Fruit fly (Drosophila melanogaster): ENCODE data around the gene CG3868.

Gene CG3868

dm6 chr3L:14359815-14360719 lies 42.5 kb downstream of the CG3868 start (continued):
- TF ChIP-seq ewg (GFP tag; optimal IDR thresholded peaks at IDR 0.05) = no peak
- no peak for TF ChIP-seq CG17802 (tag; optimal IDR thresholded peaks at IDR 0.05)
- peak; percentile 38 for TF ChIP-seq Blimp-1 (GFP tag; optimal IDR thresholded peaks at IDR 0.05)
- TF ChIP-seq CG11456 (GFP tag; IDR thresholded peaks at IDR 0.05) = 0 out of 3 replicates have a peak, but pooled peaks have one; percentile 17
- TF ChIP-seq sens (GFP tag) = peak; percentile 66
- no peak for TF ChIP-seq prd (optimal IDR thresholded peaks at IDR 0.05)
- TF ChIP-seq prd (GFP tag; IDR thresholded peaks at IDR 0.05) = peak; percentile 28; the same call in 1 of the 3 replicates
- TF ChIP-seq CG15514 (GFP tag; optimal IDR thresholded peaks at IDR 0.05) = no peak
- TF ChIP-seq CG8281 (tag; optimal IDR thresholded peaks at IDR 0.05) = no peak
- TF ChIP-seq Xbp1 (GFP tag; optimal IDR thresholded peaks at IDR 0.05) = no peak
- TF ChIP-seq Asciz (GFP tag; optimal IDR thresholded peaks at IDR 0.05) = peak; percentile 19
- no peak for TF ChIP-seq Oli (tag; optimal IDR thresholded peaks at IDR 0.05)
- no peak for TF ChIP-seq Sox102F (GFP tag; optimal IDR thresholded peaks at IDR 0.05)
- no peak for TF ChIP-seq HLH54F (GFP tag; optimal IDR thresholded peaks at IDR 0.05)
- TF ChIP-seq HLH3B (GFP tag; IDR thresholded peaks at IDR 0.05) = 0 out of 2 replicates have a peak, but pooled peaks have one; percentile 9
- TF ChIP-seq PHDP (tag; optimal IDR thresholded peaks at IDR 0.05) = no peak
- no peak for TF ChIP-seq CG17829 (tag; optimal IDR thresholded peaks at IDR 0.05)
- TF ChIP-seq sna (GFP tag; IDR thresholded peaks at IDR 0.05; ENCODE audit: partially characterized antibody) = no peak
- TF ChIP-seq Dp (GFP tag; optimal IDR thresholded peaks at IDR 0.05) = no peak
- TF ChIP-seq fd64A (GFP tag; optimal IDR thresholded peaks at IDR 0.05) = no peak
- no peak for TF ChIP-seq caup (GFP tag; optimal IDR thresholded peaks at IDR 0.05; ENCODE audit: severe bottlenecking)
- TF ChIP-seq Atf3 (GFP tag; optimal IDR thresholded peaks at IDR 0.05) = no peak
- TF ChIP-seq lmd (GFP tag; IDR thresholded peaks at IDR 0.05) = 0 out of 2 replicates have a peak, but pooled peaks have one; percentile 19
- no peak for TF ChIP-seq Fer3 (tag; optimal IDR thresholded peaks at IDR 0.05)
- TF ChIP-seq fd96Cb (tag; optimal IDR thresholded peaks at IDR 0.05) = peak; percentile 27
- no peak for TF ChIP-seq CG17385 (GFP tag; optimal IDR thresholded peaks at IDR 0.05)
- TF ChIP-seq Trl (optimal IDR thresholded peaks at IDR 0.05) = no peak
- TF ChIP-seq Trl (GFP tag; optimal IDR thresholded peaks at IDR 0.05) = no peak
- TF ChIP-seq CG16863 (GFP tag; optimal IDR thresholded peaks at IDR 0.05) = no peak
- TF ChIP-seq grn (GFP tag; optimal IDR thresholded peaks at IDR 0.05) = no peak
- no peak for TF ChIP-seq slou (GFP tag; optimal IDR thresholded peaks at IDR 0.05)
- no peak for TF ChIP-seq MESR4 (GFP tag; optimal IDR thresholded peaks at IDR 0.05)
- no peak for TF ChIP-seq CG11560 (tag; IDR thresholded peaks at IDR 0.05)
- peak; percentile 31; the same call in 2 of the 3 replicates for TF ChIP-seq row (GFP tag; IDR thresholded peaks at IDR 0.05)
- no peak for TF ChIP-seq CG7271 (tag; optimal IDR thresholded peaks at IDR 0.05)
- TF ChIP-seq ind (GFP tag; optimal IDR thresholded peaks at IDR 0.05) = no peak
- TF ChIP-seq nerfin-2 (GFP tag; IDR thresholded peaks at IDR 0.05; ENCODE audit: partially characterized antibody) = no peak
- TF ChIP-seq Dref (GFP tag; IDR thresholded peaks at IDR 0.05) = no peak
- no peak for TF ChIP-seq CHES-1-like (GFP tag; optimal IDR thresholded peaks at IDR 0.05)
- no peak for TF ChIP-seq BEAF-32 (GFP tag; optimal IDR thresholded peaks at IDR 0.05)
- no peak for TF ChIP-seq stc (GFP tag; IDR thresholded peaks at IDR 0.05)
- no peak for TF ChIP-seq eyg (GFP tag; optimal IDR thresholded peaks at IDR 0.05)
- TF ChIP-seq CG9727 (GFP tag; optimal IDR thresholded peaks at IDR 0.05) = no peak
- TF ChIP-seq Bgb (GFP tag; IDR thresholded peaks at IDR 0.05; ENCODE audit: partially characterized antibody) = no peak
- no peak for TF ChIP-seq CG1792 (GFP tag; optimal IDR thresholded peaks at IDR 0.05)
- no peak for TF ChIP-seq CG12155 (GFP tag; optimal IDR thresholded peaks at IDR 0.05)
- no peak for TF ChIP-seq CG17359 (tag; optimal IDR thresholded peaks at IDR 0.05)
- no peak for TF ChIP-seq CG10366 (GFP tag; IDR thresholded peaks at IDR 0.05)
